Fruit fly (Drosophila melanogaster) whole organism, pupa: ENCODE measurements around the gene CG9702.

Experiments used
- CG10348 ChIP-seq: fragments of 200-800 bp; sonication (Bioruptor generic); IDR thresholded peaks from 2 replicates; pipeline ENCODE4 v1.3.6; 2022; ENCODE audit warnings: missing biosample characterization, missing genetic modification characterization
- CG14655 ChIP-seq: fragments of 200-800 bp; sonication (Bioruptor generic); optimal IDR thresholded peaks from 3 replicates; lab custom pipeline; 2017; ENCODE audit warnings: mild to moderate bottlenecking, missing biosample characterization, missing genetic modification reagents, missing genetic modification characterization
- CG15710 ChIP-seq: fragments of 200-800 bp; sonication (Bioruptor generic); optimal IDR thresholded peaks from 2 replicates; lab custom pipeline; 2018; ENCODE audit warnings: missing biosample characterization, mild to moderate bottlenecking, missing genetic modification characterization, moderate library complexity
- Pif1A ChIP-seq: fragments of 200-800 bp; sonication (Bioruptor generic); optimal IDR thresholded peaks from 3 replicates; lab custom pipeline; 2016; ENCODE audit warnings: missing biosample characterization, missing genetic modification characterization
- Pif1B ChIP-seq: fragments of 200-800 bp; sonication (Bioruptor generic); optimal IDR thresholded peaks from 3 replicates; lab custom pipeline; 2016; ENCODE audit warnings: missing biosample characterization, missing genetic modification characterization
- Snoo ChIP-seq: fragments of 200-800 bp; sonication (Bioruptor generic); optimal IDR thresholded peaks from 3 replicates; lab custom pipeline; 2017; ENCODE audit warnings: missing biosample characterization, mild to moderate bottlenecking, missing genetic modification characterization, inconsistent platforms
- gl ChIP-seq: fragments of 200-800 bp; sonication (Bioruptor generic); optimal IDR thresholded peaks from 2 replicates; lab custom pipeline; 2018; ENCODE audit warnings: missing biosample characterization, mild to moderate bottlenecking, missing genetic modification characterization

DNA sequence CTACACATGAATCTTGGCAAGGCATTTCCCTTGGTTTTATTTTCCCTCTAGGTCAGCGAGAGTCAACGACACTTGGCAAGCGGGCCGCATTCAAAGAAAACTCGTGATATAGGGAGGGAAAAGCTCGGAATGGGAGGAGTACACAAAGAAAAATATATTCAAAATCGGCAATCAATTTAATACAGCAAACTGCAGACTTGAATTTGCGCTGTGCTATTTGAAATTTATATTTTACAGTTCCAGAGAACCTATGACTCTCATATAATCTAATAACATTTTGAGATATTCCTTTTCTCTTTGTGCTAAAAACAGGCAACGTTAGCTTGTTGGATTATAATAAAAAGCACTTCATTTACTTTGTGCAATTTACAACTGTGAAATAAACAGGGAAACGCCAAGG is 49.7 kb upstream of the CG9702 start:
- TF ChIP-seq Pif1A: no peak
- TF ChIP-seq CG14655 (GFP tag; lab: Kevin White, UChicago): peak; percentile 44
- TF ChIP-seq Snoo (tag; lab: Kevin White, UChicago): no peak
- TF ChIP-seq CG15710 (tag; lab: Kevin White, UChicago): no peak
- TF ChIP-seq Pif1B (GFP tag; lab: Kevin White, UChicago): no peak
- no peak for TF ChIP-seq CG10348 (GFP tag; lab: Robert Waterston, UW)
- no peak for TF ChIP-seq gl (tag; lab: Kevin White, UChicago)
